Worm (Caenorhabditis elegans): ENCODE data around the gene ttbk-4.

ce11 chrIV:10048268-10048667, 26.7 kb downstream of the ttbk-4 start:
- TF ChIP-seq ets-4 (tag; optimal IDR thresholded peaks at IDR 0.05) (no peak), tbx-7 (tag; optimal IDR thresholded peaks at IDR 0.05) (no peak), Y22D7AL.16 (tag; optimal IDR thresholded peaks at IDR 0.05) (no peak), tbx-2 (tag; optimal IDR thresholded peaks at IDR 0.05) (no peak), pax-1 (tag; optimal IDR thresholded peaks at IDR 0.05) (no peak)

All from whole organism, late embryonic.